Worm (Caenorhabditis elegans) whole organism, L4 larva: ENCODE data around the gene H06I04.3.
A peak's percentile ranks its signal among the peaks of the same experiment; 100 is the strongest.

Experiments
- D1046.2 ChIP-seq: fragments of 200-800 bp; sonication (Bioruptor generic); IDR thresholded peaks from 2 replicates; pipeline ENCODE4 v1.3.6; 2022; ENCODE audit warnings: missing genetic modification characterization, missing compliant biosample characterization
- ceh-82 ChIP-seq: sonication (generic microtip); optimal IDR thresholded peaks from 2 replicates; lab custom pipeline; 2017; ENCODE audit warnings: missing biosample characterization, missing genetic modification characterization
- daf-8 ChIP-seq: fragments of 200-800 bp; sonication (Bioruptor generic); IDR thresholded peaks from 2 replicates; pipeline ENCODE4 v1.3.6; 2022; ENCODE audit warnings: missing genetic modification characterization, missing compliant biosample characterization
- egl-43 ChIP-seq: fragments of 200-800 bp; sonication (Bioruptor generic); IDR thresholded peaks from 2 replicates; pipeline ENCODE4 v1.3.6; 2022; ENCODE audit warnings: missing genetic modification reagents, missing genetic modification characterization, missing compliant biosample characterization
- fos-1 ChIP-seq: fragments of 150-350 bp; optimal IDR thresholded peaks from 2 replicates; lab custom pipeline; 2014; ENCODE audit warnings: missing biosample characterization, missing genetic modification characterization
- lin-13 ChIP-seq: fragments of 150-350 bp; optimal IDR thresholded peaks from 2 replicates; lab custom pipeline; 2014; ENCODE audit warnings: missing biosample characterization, missing genetic modification reagents, missing genetic modification characterization
- lin-15B ChIP-seq: fragments of 150-350 bp; sonication (generic microtip); optimal IDR thresholded peaks from 3 replicates; lab custom pipeline; 2014; ENCODE audit warnings: missing biosample characterization, missing genetic modification characterization
- lin-38 ChIP-seq: fragments of 200-800 bp; sonication (Bioruptor generic); IDR thresholded peaks from 2 replicates; pipeline ENCODE4 v1.3.6; 2022; ENCODE audit warnings: missing genetic modification reagents, missing genetic modification characterization, missing compliant biosample characterization
- nhr-237 ChIP-seq: sonication (generic microtip); optimal IDR thresholded peaks from 2 replicates; lab custom pipeline; 2017; ENCODE audit warnings: missing biosample characterization, missing genetic modification characterization
- nhr-25 ChIP-seq: sonication (generic microtip); optimal IDR thresholded peaks from 2 replicates; lab custom pipeline; 2017; ENCODE audit warnings: missing genetic modification characterization, mild to moderate bottlenecking, missing compliant biosample characterization, antibody characterized with exemption, moderate library complexity, borderline replicate concordance; ENCODE audit not compliant: insufficient read depth
- nhr-28 ChIP-seq: fragments of 150-350 bp; optimal IDR thresholded peaks from 2 replicates; lab custom pipeline; 2014; ENCODE audit warnings: missing biosample characterization, missing genetic modification characterization
- nhr-77 ChIP-seq: fragments of 150-350 bp; optimal IDR thresholded peaks from 2 replicates; lab custom pipeline; 2014; ENCODE audit warnings: missing biosample characterization, missing genetic modification characterization
- unc-39 ChIP-seq: sonication (generic microtip); optimal IDR thresholded peaks from 2 replicates; lab custom pipeline; 2017; ENCODE audit warnings: missing biosample characterization, missing genetic modification characterization

DNA sequence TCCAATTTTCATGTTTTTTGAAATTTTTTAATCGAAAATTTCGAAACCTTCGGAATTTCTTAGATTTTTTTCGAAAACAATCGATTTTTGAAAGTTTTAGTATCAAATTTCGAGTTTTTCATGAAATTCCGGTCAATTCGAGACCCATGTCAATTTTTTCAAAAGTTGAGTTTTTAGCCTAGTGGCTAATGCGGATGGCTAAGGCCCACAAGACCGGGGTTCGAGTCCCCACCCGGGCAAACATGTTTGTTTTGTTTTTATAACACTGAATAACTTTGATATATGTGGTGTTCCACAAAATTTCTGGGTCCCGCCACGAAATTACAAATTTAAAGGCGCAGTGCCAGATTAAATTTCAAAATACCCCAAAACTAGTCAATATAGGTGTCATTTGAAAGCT, 29.1 kb downstream of the H06I04.3 start:
- TF ChIP-seq lin-15B (tag; lab: Kevin White, UChicago) (no peak), D1046.2 (GFP tag; lab: Robert Waterston, UW) (no peak), lin-38 (0 out of 2 replicates have a peak, but pooled peaks have one; percentile 32), unc-39 (tag; lab: Kevin White, UChicago) (no peak), nhr-25 (tag; lab: Kevin White, UChicago) (no peak), daf-8 (GFP tag; lab: Robert Waterston, UW) (no peak), nhr-77 (tag; lab: Kevin White, UChicago) (no peak), ceh-82 (tag; lab: Kevin White, UChicago) (no peak), nhr-237 (tag; lab: Kevin White, UChicago) (no peak), lin-13 (GFP tag; lab: Kevin White, UChicago) (no peak), nhr-28 (tag; lab: Kevin White, UChicago) (no peak), egl-43 (no peak), fos-1 (tag; lab: Kevin White, UChicago) (no peak)
